Worm (Caenorhabditis elegans): ENCODE results near the gene vha-12.
"Not testable (repeated sequence)": the region's sequence is repeated elsewhere in the genome, so short reads cannot be mapped to it uniquely, and the experiment has no call there.

ce11 chrX:4202114-4202513 is 11.2 kb downstream of the vha-12 start, which contains the start of gene F20B6.6:
- TF ChIP-seq lin-15B (tag; optimal IDR thresholded peaks at IDR 0.05); nhr-28 (tag; optimal IDR thresholded peaks at IDR 0.05); C34B4.2 (tag; optimal IDR thresholded peaks at IDR 0.05); Y116A8C.19 (tag; optimal IDR thresholded peaks at IDR 0.05; ENCODE audit: borderline replicate concordance); ama-1 (optimal IDR thresholded peaks at IDR 0.05); mep-1 (tag; optimal IDR thresholded peaks at IDR 0.05); rnt-1 (tag; optimal IDR thresholded peaks at IDR 0.05); ztf-4 (tag; optimal IDR thresholded peaks at IDR 0.05); pqm-1 (tag; optimal IDR thresholded peaks at IDR 0.05): not testable (repeated sequence)

All from whole organism, L1 larva.